Worm (Caenorhabditis elegans) whole organism, young adult: ENCODE data around the gene F55C10.4.

Experiments
- B0261.1 ChIP-seq: sonication (generic microtip); optimal IDR thresholded peaks from 2 replicates; lab custom pipeline; 2016; ENCODE audit warnings: mild to moderate bottlenecking, missing genetic modification characterization, moderate library complexity, missing compliant biosample characterization
- nhr-27 ChIP-seq: fragments of 200-800 bp; sonication (Bioruptor generic); optimal IDR thresholded peaks from 2 replicates; lab custom pipeline; 2018; ENCODE audit warnings: mild to moderate bottlenecking, missing genetic modification characterization, moderate library complexity, missing compliant biosample characterization
- ztf-28 ChIP-seq: fragments of 200-800 bp; sonication (Bioruptor generic); IDR thresholded peaks from 2 replicates; pipeline ENCODE4 v1.3.6; 2022; ENCODE audit warnings: missing genetic modification reagents, missing genetic modification characterization, missing compliant biosample characterization

ce11 chrV:11386428-11386827, at the start of gene F55C10.4:
- no peak for TF ChIP-seq B0261.1
- TF ChIP-seq ztf-28 (GFP tag; lab: Robert Waterston, UW): no peak
- TF ChIP-seq nhr-27 (tag; lab: Kevin White, UChicago): no peak
